Fruit fly (Drosophila melanogaster): Measurements from ENCODE around the gene Arpc3B.

Gene Arpc3B

dm6 chrX:17077290-17078138, 28.1 kb downstream of the Arpc3B start, which contains the start of gene wcy (continued):
- TF ChIP-seq CG9797 (GFP tag; optimal IDR thresholded peaks at IDR 0.05) (peak; percentile 79), CG4617 (GFP tag; optimal IDR thresholded peaks at IDR 0.05; ENCODE audit: borderline replicate concordance) (peak; percentile 13), pho (GFP tag; optimal IDR thresholded peaks at IDR 0.05) (no peak), crc (GFP tag; optimal IDR thresholded peaks at IDR 0.05) (no peak), CG2875 (GFP tag; optimal IDR thresholded peaks at IDR 0.05) (no peak), lilli (GFP tag; optimal IDR thresholded peaks at IDR 0.05) (peak; percentile 32), vvl (GFP tag; IDR thresholded peaks at IDR 0.05) (no peak), CG14441 (GFP tag; IDR thresholded peaks at IDR 0.05) (no peak; the same call in 1 of the 2 replicates), CG30431 (GFP tag; optimal IDR thresholded peaks at IDR 0.05) (no peak), CG10209 (GFP tag; optimal IDR thresholded peaks at IDR 0.05) (no peak), CG11560 (tag; IDR thresholded peaks at IDR 0.05) (no peak), CG34224 (GFP tag; IDR thresholded peaks at IDR 0.05; ENCODE audit: partially characterized antibody) (no peak; the same call in 1 of the 3 replicates), fd102C (GFP tag; optimal IDR thresholded peaks at IDR 0.05) (no peak), CG10654 (GFP tag; optimal IDR thresholded peaks at IDR 0.05) (no peak), HLH3B (GFP tag; IDR thresholded peaks at IDR 0.05) (0 out of 2 replicates have a peak, but pooled peaks have one; percentile 18), CG9609 (GFP tag; optimal IDR thresholded peaks at IDR 0.05) (no peak), Chrac-16 (GFP tag; optimal IDR thresholded peaks at IDR 0.05) (peak; percentile 11), Neu2 (GFP tag; optimal IDR thresholded peaks at IDR 0.05; ENCODE audit: borderline replicate concordance) (no peak), pzg (GFP tag; optimal IDR thresholded peaks at IDR 0.05) (peak; percentile 94), psq (GFP tag; optimal IDR thresholded peaks at IDR 0.05) (peak; percentile 98), bcd (GFP tag; optimal IDR thresholded peaks at IDR 0.05) (no peak), CG6791 (GFP tag; IDR thresholded peaks at IDR 0.05; ENCODE audit: partially characterized antibody) (0 out of 3 replicates have a peak, but pooled peaks have one; percentile 47), Sry-δ (GFP tag; optimal IDR thresholded peaks at IDR 0.05) (peak; percentile 45), crol (GFP tag; IDR thresholded peaks at IDR 0.05) (no peak; the same call in 1 of the 2 replicates), CG6765 (GFP tag; optimal IDR thresholded peaks at IDR 0.05) (no peak), Fer3 (tag; optimal IDR thresholded peaks at IDR 0.05) (no peak), pum (GFP tag; optimal IDR thresholded peaks at IDR 0.05) (no peak), D19A (tag; optimal IDR thresholded peaks at IDR 0.05) (no peak), CG3407 (GFP tag; optimal IDR thresholded peaks at IDR 0.05) (no peak), sr (GFP tag; IDR thresholded peaks at IDR 0.05) (no peak), CG34376 (GFP tag; optimal IDR thresholded peaks at IDR 0.05) (no peak), HmgD (GFP tag; optimal IDR thresholded peaks at IDR 0.05) (peak; percentile 43), CG7357 (GFP tag; IDR thresholded peaks at IDR 0.05) (no peak), Oaz (GFP tag; IDR thresholded peaks at IDR 0.05) (no peak), her (GFP tag; optimal IDR thresholded peaks at IDR 0.05) (peak; percentile 53), CG13894 (tag; optimal IDR thresholded peaks at IDR 0.05) (no peak), fd3F (GFP tag; optimal IDR thresholded peaks at IDR 0.05) (no peak), CG12071 (GFP tag; optimal IDR thresholded peaks at IDR 0.05) (no peak), knrl (GFP tag; IDR thresholded peaks at IDR 0.05; ENCODE audit: partially characterized antibody) (peak; percentile 46; the same call in 2 of the 3 replicates), CG17328 (GFP tag; IDR thresholded peaks at IDR 0.05) (peak; percentile 40; the same call in 1 of the 2 replicates), CG14667 (GFP tag; IDR thresholded peaks at IDR 0.05) (no peak), CG31365 (tag; optimal IDR thresholded peaks at IDR 0.05) (no peak), Taf1 (GFP tag; IDR thresholded peaks at IDR 0.05) (no peak), CoRest (tag; optimal IDR thresholded peaks at IDR 0.05) (peak; percentile 21), CG12659 (GFP tag; optimal IDR thresholded peaks at IDR 0.05) (peak; percentile 71), bigmax (GFP tag; optimal IDR thresholded peaks at IDR 0.05) (peak; percentile 36), CG33213 (GFP tag; optimal IDR thresholded peaks at IDR 0.05) (peak; percentile 79), slbo (GFP tag; IDR thresholded peaks at IDR 0.05) (peak; percentile 35), bbx (GFP tag; IDR thresholded peaks at IDR 0.05; ENCODE audit: partially characterized antibody) (no peak)

Data from whole organism, embryonic.